Fruit fly (Drosophila melanogaster) whole organism, embryonic: ENCODE results near the gene pan.
A peak's percentile ranks its signal among the peaks of the same experiment; 100 is the strongest.

ENCODE experiments used
- Bgb ChIP-seq: fragments of 200-800 bp; sonication (Bioruptor generic); IDR thresholded peaks from 2 replicates; pipeline ENCODE4 v1.3.6; 2022; ENCODE audit warnings: missing biosample characterization, missing genetic modification characterization; ENCODE audit not compliant: partially characterized antibody
- CG10267 ChIP-seq: fragments of 200-800 bp; sonication (Bioruptor generic); optimal IDR thresholded peaks from 2 replicates; lab custom pipeline; 2018; ENCODE audit warnings: missing biosample characterization, mild to moderate bottlenecking, missing genetic modification characterization, moderate library complexity
- CG10565 ChIP-seq: fragments of 200-800 bp; sonication (Bioruptor generic); optimal IDR thresholded peaks from 3 replicates; lab custom pipeline; 2016; ENCODE audit warnings: missing biosample characterization, mild to moderate bottlenecking, missing genetic modification characterization
- CG12659 ChIP-seq: fragments of 200-800 bp; sonication (Bioruptor generic); optimal IDR thresholded peaks from 3 replicates; lab custom pipeline; 2017; ENCODE audit warnings: mild to moderate bottlenecking, missing biosample characterization, missing genetic modification reagents, missing genetic modification characterization
- CG13894 ChIP-seq: fragments of 200-800 bp; sonication (Bioruptor generic); optimal IDR thresholded peaks from 3 replicates; lab custom pipeline; 2018; ENCODE audit warnings: missing biosample characterization, mild to moderate bottlenecking, missing genetic modification characterization, moderate library complexity
- CG14710 ChIP-seq: fragments of 200-800 bp; sonication (Bioruptor generic); optimal IDR thresholded peaks from 3 replicates; lab custom pipeline; 2019; ENCODE audit warnings: missing biosample characterization, mild to moderate bottlenecking, missing genetic modification characterization, moderate library complexity
- CG14860 ChIP-seq: fragments of 200-800 bp; sonication (Bioruptor generic); IDR thresholded peaks from 3 replicates; pipeline ENCODE4 v1.3.6; 2022; ENCODE audit warnings: missing biosample characterization, missing genetic modification characterization; ENCODE audit not compliant: partially characterized antibody
- CG1603 ChIP-seq: fragments of 200-800 bp; sonication (Bioruptor generic); optimal IDR thresholded peaks from 2 replicates; lab custom pipeline; 2019; ENCODE audit warnings: missing biosample characterization, mild to moderate bottlenecking, missing genetic modification characterization, moderate library complexity
- CG17802 ChIP-seq: fragments of 200-800 bp; sonication (Bioruptor generic); optimal IDR thresholded peaks from 2 replicates; lab custom pipeline; 2018; ENCODE audit warnings: missing biosample characterization, mild to moderate bottlenecking, missing genetic modification characterization, moderate library complexity
- CG2120 ChIP-seq: fragments of 200-800 bp; sonication (Bioruptor generic); optimal IDR thresholded peaks from 3 replicates; lab custom pipeline; 2016; ENCODE audit warnings: missing biosample characterization, missing genetic modification characterization
- CG2202 ChIP-seq: fragments of 200-800 bp; sonication (Bioruptor generic); optimal IDR thresholded peaks from 2 replicates; lab custom pipeline; 2018; ENCODE audit warnings: missing biosample characterization, mild to moderate bottlenecking, missing genetic modification characterization
- CG3163 ChIP-seq: fragments of 200-800 bp; sonication (Bioruptor generic); optimal IDR thresholded peaks from 3 replicates; lab custom pipeline; 2016; ENCODE audit warnings: missing biosample characterization, missing genetic modification characterization
- CG34224 ChIP-seq: fragments of 200-800 bp; sonication (Bioruptor generic); IDR thresholded peaks from 3 replicates; pipeline ENCODE4 v1.3.6; 2022; ENCODE audit warnings: missing biosample characterization, missing genetic modification characterization; ENCODE audit not compliant: partially characterized antibody
- CG43689 ChIP-seq: fragments of 200-800 bp; sonication (Bioruptor generic); IDR thresholded peaks from 2 replicates; pipeline ENCODE4 v1.3.6; 2022; ENCODE audit warnings: missing biosample characterization, missing genetic modification characterization
- CG6254 ChIP-seq: fragments of 200-800 bp; sonication (Bioruptor generic); optimal IDR thresholded peaks from 3 replicates; lab custom pipeline; 2017; ENCODE audit warnings: mild to moderate bottlenecking, missing biosample characterization, missing genetic modification reagents, missing genetic modification characterization
- CG7357 ChIP-seq: fragments of 200-800 bp; sonication (Bioruptor generic); IDR thresholded peaks from 3 replicates; pipeline ENCODE4 v1.3.6; 2022; ENCODE audit warnings: missing biosample characterization, missing genetic modification characterization
- CG8290 ChIP-seq, 3 experiments: fragments of 200-800 bp; sonication (Bioruptor generic); optimal IDR thresholded peaks; 2 replicates each; lab custom pipeline; 2016 to 2019; ENCODE audit warnings: missing biosample characterization in 3 of 3, missing genetic modification characterization in 3 of 3, mild to moderate bottlenecking in 2 of 3, moderate library complexity in 1 of 3
- E2f2 ChIP-seq: fragments of 200-800 bp; sonication (Bioruptor generic); IDR thresholded peaks from 2 replicates; pipeline ENCODE4 v1.3.6; 2022; ENCODE audit warnings: missing biosample characterization, missing genetic modification characterization
- Eip74EF ChIP-seq, 2 experiments: fragments of 200-800 bp in 1 of 2; fragments of >200 bp in 1 of 2; sonication (Bioruptor generic) in 1 of 2; optimal IDR thresholded peaks; 2 replicates each; lab custom pipeline; 2017 to 2019; ENCODE audit warnings: missing biosample characterization in 2 of 2, missing genetic modification characterization in 2 of 2, mild to moderate bottlenecking in 1 of 2, moderate library complexity in 1 of 2
- Lhr ChIP-seq: fragments of 200-800 bp; sonication (Bioruptor generic); optimal IDR thresholded peaks from 3 replicates; lab custom pipeline; 2017; ENCODE audit warnings: mild to moderate bottlenecking, missing biosample characterization, missing genetic modification reagents, missing genetic modification characterization
- MBD-R2 ChIP-seq: fragments of 200-800 bp; sonication (Bioruptor generic); IDR thresholded peaks from 2 replicates; pipeline ENCODE4 v1.3.6; 2022; ENCODE audit warnings: missing biosample characterization, missing genetic modification characterization
- Myb ChIP-seq: fragments of 200-800 bp; sonication (Bioruptor generic); optimal IDR thresholded peaks from 2 replicates; lab custom pipeline; 2016; ENCODE audit warnings: missing biosample characterization, missing genetic modification characterization
- PHDP ChIP-seq: fragments of 200-800 bp; sonication (Bioruptor generic); optimal IDR thresholded peaks from 3 replicates; lab custom pipeline; 2018; ENCODE audit warnings: missing biosample characterization, mild to moderate bottlenecking, missing genetic modification characterization, moderate library complexity
- Scr ChIP-seq: fragments of 200-800 bp; sonication (Bioruptor generic); IDR thresholded peaks from 2 replicates; pipeline ENCODE4 v1.3.6; 2022; ENCODE audit warnings: missing biosample characterization, missing genetic modification characterization; ENCODE audit not compliant: partially characterized antibody
- Sry-δ ChIP-seq: fragments of 200-800 bp; sonication (Bioruptor generic); optimal IDR thresholded peaks from 2 replicates; lab custom pipeline; 2016; ENCODE audit warnings: missing biosample characterization, missing genetic modification characterization
- Stat92E ChIP-seq, 3 experiments: fragments of >200 bp in 2 of 3; fragments of 200-800 bp in 1 of 3; sonication (Bioruptor generic) in 1 of 3; optimal IDR thresholded peaks; 2 replicates each; lab custom pipeline; 2017 to 2019; ENCODE audit warnings: missing biosample characterization in 3 of 3, missing genetic modification characterization in 3 of 3, mild to moderate bottlenecking in 1 of 3, moderate library complexity in 1 of 3
- Xrp1 ChIP-seq: fragments of 200-800 bp; sonication (Bioruptor generic); IDR thresholded peaks from 2 replicates; pipeline ENCODE4 v1.3.6; 2022; ENCODE audit warnings: missing biosample characterization, missing genetic modification characterization
- ci ChIP-seq: fragments of 200-800 bp; sonication (Bioruptor generic); IDR thresholded peaks from 3 replicates; pipeline ENCODE4 v1.3.6; 2022; ENCODE audit warnings: missing biosample characterization, missing genetic modification characterization
- corto ChIP-seq: fragments of 200-800 bp; sonication (Bioruptor generic); optimal IDR thresholded peaks from 2 replicates; lab custom pipeline; 2016; ENCODE audit warnings: missing biosample characterization, mild to moderate bottlenecking, missing genetic modification characterization, moderate library complexity
- fru ChIP-seq: fragments of >200 bp; optimal IDR thresholded peaks from 2 replicates; lab custom pipeline; 2017
- gem ChIP-seq: fragments of 200-800 bp; sonication (Bioruptor generic); optimal IDR thresholded peaks from 2 replicates; lab custom pipeline; 2019; ENCODE audit warnings: missing biosample characterization, mild to moderate bottlenecking, missing genetic modification characterization, moderate library complexity
- gfzf ChIP-seq: fragments of 200-800 bp; sonication (Bioruptor generic); optimal IDR thresholded peaks from 2 replicates; lab custom pipeline; 2016; ENCODE audit warnings: missing biosample characterization, mild to moderate bottlenecking, missing genetic modification characterization, moderate library complexity
- hbn ChIP-seq: fragments of 200-800 bp; sonication (Bioruptor generic); IDR thresholded peaks from 2 replicates; pipeline ENCODE4 v1.3.6; 2022; ENCODE audit warnings: missing biosample characterization, missing genetic modification characterization; ENCODE audit not compliant: partially characterized antibody
- ken ChIP-seq: fragments of 200-800 bp; sonication (Bioruptor generic); IDR thresholded peaks from 3 replicates; pipeline ENCODE4 v1.3.6; 2022; ENCODE audit warnings: missing biosample characterization, missing genetic modification characterization
- lola ChIP-seq, 3 experiments: fragments of >200 bp in 2 of 3; fragments of 200-800 bp in 1 of 3; sonication (Bioruptor generic) in 1 of 3; optimal IDR thresholded peaks; 2 replicates each; lab custom pipeline; 2017 to 2019; ENCODE audit warnings: missing biosample characterization in 3 of 3, missing genetic modification characterization in 3 of 3, mild to moderate bottlenecking in 1 of 3, moderate library complexity in 1 of 3
- pzg ChIP-seq: fragments of 200-800 bp; sonication (Bioruptor generic); optimal IDR thresholded peaks from 3 replicates; lab custom pipeline; 2018; ENCODE audit warnings: missing biosample characterization, mild to moderate bottlenecking, missing genetic modification characterization, moderate library complexity
- slbo ChIP-seq: fragments of 200-800 bp; sonication (Bioruptor generic); IDR thresholded peaks from 2 replicates; pipeline ENCODE4 v1.3.6; 2022; ENCODE audit warnings: missing biosample characterization, missing genetic modification characterization
- trem ChIP-seq: fragments of 200-800 bp; optimal IDR thresholded peaks from 3 replicates; lab custom pipeline; 2019; ENCODE audit warnings: missing biosample characterization, mild to moderate bottlenecking, missing genetic modification characterization, moderate library complexity
- ttk ChIP-seq: fragments of 200-800 bp; sonication (Bioruptor generic); IDR thresholded peaks from 2 replicates; pipeline ENCODE4 v2.1.2; 2022; ENCODE audit warnings: missing biosample characterization, missing genetic modification characterization

pan gene

DNA sequence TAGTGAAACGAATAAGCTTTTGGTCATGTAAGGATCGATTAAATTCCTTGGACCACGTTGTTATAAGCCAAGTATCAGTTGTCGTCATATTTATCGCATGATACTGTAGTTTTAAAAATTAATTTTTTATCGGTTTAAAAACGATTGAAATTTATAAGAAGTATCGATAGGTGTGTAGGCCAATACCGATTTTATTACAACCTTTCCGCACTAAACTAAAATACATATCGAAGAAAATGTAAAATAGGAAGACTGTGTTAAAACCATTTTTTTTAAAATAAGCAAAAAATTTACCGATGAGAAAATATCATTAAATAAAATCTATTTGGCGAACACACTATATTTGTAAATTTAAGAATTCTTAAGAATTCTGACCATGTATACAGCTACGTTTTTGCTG is 5.8 kb upstream of the pan start (continued):
- TF ChIP-seq Myb (GFP tag; lab: Kevin White, UChicago) (peak; percentile 79), CG2202 (tag; lab: Kevin White, UChicago) (no peak), ci (no peak), fru (lab: Kevin White, UChicago) (no peak), CG3163 (GFP tag; lab: Kevin White, UChicago) (no peak), slbo (GFP tag; lab: Robert Waterston, UW) (no peak), Xrp1 (GFP tag; lab: Robert Waterston, UW) (peak; percentile 6; the same call in 1 of the 2 replicates), Eip74EF (GFP tag; optimal IDR thresholded peaks at IDR 0.05; lab: Kevin White, UChicago) (peak in 1 of 2 experiments; percentile 22), CG10565 (GFP tag; lab: Kevin White, UChicago) (no peak), CG10267 (tag; lab: Kevin White, UChicago) (peak; percentile 27), CG14860 (GFP tag; lab: Robert Waterston, UW) (no peak), MBD-R2 (GFP tag; lab: Robert Waterston, UW) (peak; percentile 37; the same call in 1 of the 2 replicates), ttk (GFP tag; lab: Robert Waterston, UW) (no peak), PHDP (tag; lab: Kevin White, UChicago) (no peak), E2f2 (GFP tag; lab: Robert Waterston, UW) (peak; percentile 67), Bgb (GFP tag; lab: Robert Waterston, UW) (peak; percentile 69; the same call in 1 of the 2 replicates), CG17802 (tag; lab: Kevin White, UChicago) (peak; percentile 95), CG6254 (GFP tag; lab: Kevin White, UChicago) (no peak), ken (GFP tag; lab: Robert Waterston, UW) (no peak), CG34224 (GFP tag; lab: Robert Waterston, UW) (peak; percentile 24; the same call in 2 of the 3 replicates), CG14710 (tag; lab: Kevin White, UChicago) (peak; percentile 46), CG7357 (GFP tag; lab: Robert Waterston, UW) (peak; percentile 95), CG8290 (GFP tag; optimal IDR thresholded peaks at IDR 0.05; lab: Kevin White, UChicago) (peak; percentile 75), CG8290 (tag; optimal IDR thresholded peaks at IDR 0.05; lab: Kevin White, UChicago) (peak; percentile 19 to 60), CG13894 (tag; lab: Kevin White, UChicago) (peak; percentile 69), lola (GFP tag; optimal IDR thresholded peaks at IDR 0.05; lab: Kevin White, UChicago) (peak in 1 of 3 experiments; percentile 78), corto (GFP tag; lab: Kevin White, UChicago) (no peak), Lhr (peak; percentile 72), CG2120 (GFP tag; lab: Kevin White, UChicago) (peak; percentile 27), hbn (GFP tag; lab: Robert Waterston, UW) (peak; percentile 28; the same call in 1 of the 2 replicates), Sry-δ (GFP tag; lab: Kevin White, UChicago) (peak; percentile 70), gfzf (GFP tag; lab: Kevin White, UChicago) (peak; percentile 2), Scr (GFP tag; lab: Robert Waterston, UW) (peak; percentile 70), gem (tag; lab: Kevin White, UChicago) (peak; percentile 43), trem (peak; percentile 21), CG1603 (tag; lab: Kevin White, UChicago) (peak; percentile 77), Stat92E (GFP tag; optimal IDR thresholded peaks at IDR 0.05; lab: Kevin White, UChicago) (peak in 1 of 3 experiments; percentile 65), CG12659 (GFP tag; lab: Kevin White, UChicago) (peak; percentile 30), pzg (peak; percentile 54), CG43689 (no peak)
- TF ChIP-seq, all 482 proteins: peak for 50
